Worm (Caenorhabditis elegans) whole organism, L2 larva: ENCODE results near the gene C18H9.6.

Source experiments
- ama-1 ChIP-seq: fragments of 150-350 bp; optimal IDR thresholded peaks from 2 replicates; lab custom pipeline; 2018; ENCODE audit warnings: inconsistent platforms
- fos-1 ChIP-seq: fragments of 150-350 bp; optimal IDR thresholded peaks from 2 replicates; lab custom pipeline; 2014; ENCODE audit warnings: missing biosample characterization, missing genetic modification characterization
- zag-1 ChIP-seq: fragments of 150-350 bp; optimal IDR thresholded peaks from 2 replicates; lab custom pipeline; 2014; ENCODE audit warnings: missing biosample characterization, missing genetic modification characterization

ce11 chrII:6744648-6745047, 43.2 kb upstream of the C18H9.6 start, which contains the start of gene ins-15:
- TF ChIP-seq fos-1 (tag; lab: Kevin White, UChicago) = no peak
- TF ChIP-seq zag-1 = no peak
- TF ChIP-seq ama-1 = no peak
